Worm (Caenorhabditis elegans) whole organism, late embryonic: ENCODE measurements around the gene rdl-1.

Experiments used
- ahr-1 ChIP-seq: sonication (generic microtip); optimal IDR thresholded peaks from 2 replicates; lab custom pipeline; 2016; ENCODE audit warnings: missing genetic modification characterization, missing compliant biosample characterization
- elt-2 ChIP-seq: sonication (generic microtip); optimal IDR thresholded peaks from 2 replicates; lab custom pipeline; 2016; ENCODE audit warnings: missing genetic modification reagents, missing genetic modification characterization, missing compliant biosample characterization
- mec-3 ChIP-seq: sonication (generic microtip); optimal IDR thresholded peaks from 2 replicates; lab custom pipeline; 2016; ENCODE audit warnings: borderline replicate concordance, missing genetic modification characterization, missing compliant biosample characterization
- nfya-1 ChIP-seq: sonication (generic microtip); optimal IDR thresholded peaks from 2 replicates; lab custom pipeline; 2017; ENCODE audit warnings: missing genetic modification characterization, mild to moderate bottlenecking, missing compliant biosample characterization, antibody characterized with exemption, moderate library complexity
- pha-4 ChIP-seq: fragments of 150-350 bp; optimal IDR thresholded peaks from 2 replicates; lab custom pipeline; 2018; ENCODE audit warnings: missing biosample characterization, missing genetic modification reagents, missing genetic modification characterization
- tbx-2 ChIP-seq: sonication (generic microtip); optimal IDR thresholded peaks from 2 replicates; lab custom pipeline; 2016; ENCODE audit warnings: missing genetic modification characterization, missing compliant biosample characterization
- unc-55 ChIP-seq: sonication (generic microtip); optimal IDR thresholded peaks from 2 replicates; lab custom pipeline; 2017; ENCODE audit warnings: missing biosample characterization, missing genetic modification reagents, missing genetic modification characterization

DNA sequence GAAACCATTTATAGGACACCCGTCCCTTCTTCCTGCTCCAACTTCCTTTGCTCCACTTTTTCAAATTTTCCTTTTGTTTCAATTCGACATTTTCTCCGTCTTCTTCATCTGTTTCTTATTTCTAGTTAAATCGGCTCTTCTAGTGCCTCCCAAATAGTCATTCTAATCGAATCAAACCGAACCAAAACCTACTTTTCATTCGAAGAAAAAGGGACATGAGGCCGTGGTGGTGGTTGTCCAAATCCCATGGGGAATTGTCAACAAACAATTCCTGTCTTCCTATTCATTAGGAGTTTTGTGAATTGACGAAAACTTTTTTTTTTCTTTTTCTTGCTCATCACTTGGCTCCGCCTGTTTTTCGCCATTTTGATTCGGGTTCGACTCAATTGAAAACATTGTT lies 33.4 kb downstream of the rdl-1 start:
- TF ChIP-seq elt-2 (no peak), nfya-1 (no peak), ahr-1 (no peak), unc-55 (no peak), tbx-2 (tag; lab: Kevin White, UChicago) (no peak), pha-4 (tag; lab: Kevin White, UChicago) (no peak), mec-3 (tag; lab: Kevin White, UChicago) (no peak)
